Worm (Caenorhabditis elegans) whole organism, L1 larva: ENCODE data around the gene klo-1.

Experiments used
- C16A3.4 ChIP-seq: fragments of 150-350 bp; optimal IDR thresholded peaks from 2 replicates; lab custom pipeline; 2014; ENCODE audit warnings: missing biosample characterization, missing genetic modification characterization
- Y116A8C.19 ChIP-seq: sonication (generic microtip); optimal IDR thresholded peaks from 2 replicates; lab custom pipeline; 2016; ENCODE audit warnings: missing compliant biosample characterization, missing genetic modification characterization, borderline replicate concordance
- aha-1 ChIP-seq: fragments of 150-350 bp; optimal IDR thresholded peaks from 2 replicates; lab custom pipeline; 2014; ENCODE audit warnings: missing biosample characterization, missing genetic modification characterization
- ceh-82 ChIP-seq, 3 experiments: fragments of 150-350 bp in 1 of 3; sonication (generic microtip) in 2 of 3; optimal IDR thresholded peaks; 2 replicates each; lab custom pipeline; 2014 to 2017; ENCODE audit warnings: missing biosample characterization in 3 of 3, missing genetic modification characterization in 3 of 3
- dpl-1 ChIP-seq, 3 experiments: fragments of 150-350 bp in 2 of 3; sonication (generic microtip) in 1 of 3; optimal IDR thresholded peaks; 2 replicates each; lab custom pipeline; 2014 to 2017; ENCODE audit warnings: missing biosample characterization in 3 of 3, missing genetic modification characterization in 3 of 3, missing genetic modification reagents in 3 of 3
- dsc-1 ChIP-seq: sonication (generic microtip); optimal IDR thresholded peaks from 2 replicates; lab custom pipeline; 2016; ENCODE audit warnings: mild to moderate bottlenecking, missing genetic modification characterization, missing compliant biosample characterization
- jun-1 ChIP-seq: fragments of 150-350 bp; optimal IDR thresholded peaks from 2 replicates; lab custom pipeline; 2014; ENCODE audit warnings: missing biosample characterization, missing genetic modification reagents, missing genetic modification characterization
- lin-35 ChIP-seq, 2 experiments: fragments of 150-350 bp; optimal IDR thresholded peaks; 2 replicates each; lab custom pipeline; 2014; ENCODE audit warnings: missing biosample characterization in 2 of 2, missing genetic modification characterization in 2 of 2, missing genetic modification reagents in 2 of 2
- lir-3 ChIP-seq: sonication (generic microtip); optimal IDR thresholded peaks from 2 replicates; lab custom pipeline; 2016; ENCODE audit warnings: mild to moderate bottlenecking, missing genetic modification characterization, moderate library complexity, missing compliant biosample characterization; ENCODE audit not compliant: poor library complexity
- lsy-2 ChIP-seq, 2 experiments: fragments of 150-350 bp; optimal IDR thresholded peaks; 2 replicates each; lab custom pipeline; 2014; ENCODE audit warnings: missing biosample characterization in 2 of 2, missing genetic modification characterization in 2 of 2
- mep-1 ChIP-seq: fragments of 150-350 bp; optimal IDR thresholded peaks from 2 replicates; lab custom pipeline; 2014; ENCODE audit warnings: missing biosample characterization, missing genetic modification characterization
- unc-86 ChIP-seq: sonication (generic microtip); optimal IDR thresholded peaks from 2 replicates; lab custom pipeline; 2016; ENCODE audit warnings: missing genetic modification characterization, missing compliant biosample characterization
- unc-98 ChIP-seq: fragments of 200-800 bp; sonication (Bioruptor generic); IDR thresholded peaks from 2 replicates; pipeline ENCODE4 v1.3.6; 2022; ENCODE audit warnings: missing genetic modification characterization, missing compliant biosample characterization
- ztf-11 ChIP-seq, 2 experiments: sonication (generic microtip); optimal IDR thresholded peaks; 2 replicates each; lab custom pipeline; 2016 to 2017; ENCODE audit warnings: missing genetic modification characterization in 2 of 2, missing biosample characterization in 1 of 2, missing compliant biosample characterization in 1 of 2

ce11 chrIV:7770162-7770561 is 22.1 kb upstream of the klo-1 start, which contains the start of gene rdl-1:
- TF ChIP-seq unc-98 (GFP tag; lab: Robert Waterston, UW): no peak
- TF ChIP-seq ceh-82 (tag; optimal IDR thresholded peaks at IDR 0.05; lab: Kevin White, UChicago): no peak
- no peak for TF ChIP-seq mep-1 (tag; lab: Kevin White, UChicago)
- TF ChIP-seq unc-86: no peak
- no peak for TF ChIP-seq dsc-1
- TF ChIP-seq dpl-1 (GFP tag; optimal IDR thresholded peaks at IDR 0.05; lab: Kevin White, UChicago): no peak
- no peak for TF ChIP-seq ztf-11 (tag; optimal IDR thresholded peaks at IDR 0.05; lab: Kevin White, UChicago)
- TF ChIP-seq Y116A8C.19 (tag; lab: Kevin White, UChicago): no peak
- no peak for TF ChIP-seq lin-35 (GFP tag; optimal IDR thresholded peaks at IDR 0.05; lab: Kevin White, UChicago)
- no peak for TF ChIP-seq C16A3.4 (tag; lab: Kevin White, UChicago)
- TF ChIP-seq aha-1 (tag; lab: Kevin White, UChicago): no peak
- no peak for TF ChIP-seq jun-1 (tag; lab: Kevin White, UChicago)
- no peak for TF ChIP-seq lir-3
- TF ChIP-seq lsy-2 (tag; optimal IDR thresholded peaks at IDR 0.05; lab: Kevin White, UChicago): no peak
